Fruit fly (Drosophila melanogaster) whole organism, prepupa: ENCODE data around the gene Cpr65Ax1.

Experiments
- CG11902 ChIP-seq: fragments of 200-800 bp; sonication (Bioruptor generic); optimal IDR thresholded peaks from 3 replicates; lab custom pipeline; 2016; ENCODE audit warnings: missing biosample characterization, missing genetic modification characterization
- CG31627 ChIP-seq: fragments of 200-800 bp; sonication (Bioruptor generic); optimal IDR thresholded peaks from 3 replicates; lab custom pipeline; 2016; ENCODE audit warnings: missing biosample characterization, missing genetic modification characterization
- Eip78C ChIP-seq: fragments of 200-800 bp; sonication (Bioruptor generic); peaks from one replicate; lab custom pipeline; 2016; ENCODE audit warnings: missing biosample characterization, missing genetic modification characterization
- Gug ChIP-seq: fragments of 200-800 bp; sonication (Bioruptor generic); IDR thresholded peaks from 2 replicates; pipeline ENCODE4 v1.3.6; 2022; ENCODE audit warnings: missing biosample characterization, missing genetic modification characterization

- no peak for TF ChIP-seq CG11902 (GFP tag; lab: Kevin White, UChicago)
- TF ChIP-seq Eip78C = peak; percentile 76
- TF ChIP-seq Gug = no peak
- no peak for TF ChIP-seq CG31627 (GFP tag; lab: Kevin White, UChicago)
These were observed 6.9 kb downstream of the Cpr65Ax1 start for dm6 chr3L:6140771-6141472.
